Worm (Caenorhabditis elegans): ENCODE data around the gene F19G12.4.

F19G12.4 gene

ce11 chrX:1446593-1447141, 29.6 kb downstream of the F19G12.4 start, which contains the start of gene zfp-3 (continued):
- peak; percentile 77 for TF ChIP-seq dmd-9 (GFP tag; IDR thresholded peaks at IDR 0.05)
- peak; percentile 81 for TF ChIP-seq lin-1 (GFP tag; IDR thresholded peaks at IDR 0.05)
- TF ChIP-seq lin-38 (GFP tag; IDR thresholded peaks at IDR 0.05): peak; percentile 78
- no peak for TF ChIP-seq nhr-237 (tag; optimal IDR thresholded peaks at IDR 0.05)
- TF ChIP-seq vab-7 (GFP tag; IDR thresholded peaks at IDR 0.05): peak; percentile 43; the same call in 1 of the 2 replicates
- peak; percentile 62 to 79 for TF ChIP-seq daf-16 (GFP tag; optimal IDR thresholded peaks at IDR 0.05)
- peak; percentile 88 for TF ChIP-seq daf-16 (tag; optimal IDR thresholded peaks at IDR 0.05)
- peak; percentile 97 for TF ChIP-seq mep-1 (tag; optimal IDR thresholded peaks at IDR 0.05)
- TF ChIP-seq saeg-2 (GFP tag; IDR thresholded peaks at IDR 0.05): peak; percentile 74; the same call in 1 of the 2 replicates
- peak; percentile 72 for TF ChIP-seq dpl-1 (GFP tag; optimal IDR thresholded peaks at IDR 0.05)
- no peak for TF ChIP-seq F44E2.7 (GFP tag; IDR thresholded peaks at IDR 0.05)
- TF ChIP-seq hlh-30 (tag; optimal IDR thresholded peaks at IDR 0.05; ENCODE audit: insufficient read depth): peak; percentile 99
- 0 out of 2 replicates have a peak, but pooled peaks have one; percentile 31 for TF ChIP-seq Y105C5A.15 (GFP tag; IDR thresholded peaks at IDR 0.05)
- peak; percentile 92 for TF ChIP-seq nhr-6 (tag; optimal IDR thresholded peaks at IDR 0.05)
- no peak for TF ChIP-seq zip-11 (GFP tag; IDR thresholded peaks at IDR 0.05)
- TF ChIP-seq tag-97 (GFP tag; IDR thresholded peaks at IDR 0.05): no peak
- TF ChIP-seq snpc-4 (tag; optimal IDR thresholded peaks at IDR 0.05): no peak
- TF ChIP-seq nhr-42 (GFP tag; IDR thresholded peaks at IDR 0.05): peak; percentile 87; the same call in 1 of the 2 replicates
- TF ChIP-seq jun-1 (tag; optimal IDR thresholded peaks at IDR 0.05): peak; percentile 89

- TF ChIP-seq dve-1 (tag; optimal IDR thresholded peaks at IDR 0.05; ENCODE audit: insufficient read depth) (peak; percentile 59), lsy-2 (tag; optimal IDR thresholded peaks at IDR 0.05) (peak in 1 of 2 experiments; percentile 56), T20F7.1 (GFP tag; optimal IDR thresholded peaks at IDR 0.05) (no peak), nhr-11 (tag; optimal IDR thresholded peaks at IDR 0.05) (peak; percentile 22), lim-7 (GFP tag; IDR thresholded peaks at IDR 0.05) (no peak), hlh-11 (tag; optimal IDR thresholded peaks at IDR 0.05) (peak; percentile 9), ceh-82 (tag; optimal IDR thresholded peaks at IDR 0.05) (no peak), F26F4.8 (GFP tag; conservative IDR thresholded peaks at IDR 0.05) (no peak), mep-1 (tag; optimal IDR thresholded peaks at IDR 0.05) (peak; percentile 62), nhr-111 (GFP tag; optimal IDR thresholded peaks at IDR 0.05) (no peak), mdl-1 (tag; optimal IDR thresholded peaks at IDR 0.05) (peak in 1 of 2 experiments; percentile 18), ceh-44 (GFP tag; IDR thresholded peaks at IDR 0.05) (no peak), mxl-3 (GFP tag; optimal IDR thresholded peaks at IDR 0.05) (peak; percentile 56), ceh-32 (tag; optimal IDR thresholded peaks at IDR 0.05; ENCODE audit: poor library complexity) (no peak), hlh-30 (tag; optimal IDR thresholded peaks at IDR 0.05; ENCODE audit: insufficient read depth) (peak; percentile 57), ceh-62 (tag; optimal IDR thresholded peaks at IDR 0.05) (no peak), nhr-6 (tag; optimal IDR thresholded peaks at IDR 0.05) (peak; percentile 54), unc-62 (GFP tag; optimal IDR thresholded peaks at IDR 0.05 in 1 of 2) (peak in 1 of 2 experiments; percentile 98), unc-62 (tag; optimal IDR thresholded peaks at IDR 0.05) (no peak), daf-16 (GFP tag; optimal IDR thresholded peaks at IDR 0.05) (no peak), daf-16 (tag; optimal IDR thresholded peaks at IDR 0.05) (peak; percentile 14), lin-13 (GFP tag; optimal IDR thresholded peaks at IDR 0.05) (no peak), nhr-28 (tag; optimal IDR thresholded peaks at IDR 0.05) (peak; percentile 41), fkh-10 (GFP tag; optimal IDR thresholded peaks at IDR 0.05) (peak; percentile 4), lin-38 (GFP tag; IDR thresholded peaks at IDR 0.05) (peak; percentile 38), mes-2 (tag; optimal IDR thresholded peaks at IDR 0.05; ENCODE audit: poor library complexity, severe bottlenecking) (peak; percentile 55), dmd-8 (GFP tag; IDR thresholded peaks at IDR 0.05) (no peak), attf-4 (tag; optimal IDR thresholded peaks at IDR 0.05) (no peak), aha-1 (tag) (peak; percentile 94), Y5F2A.4 (GFP tag; optimal IDR thresholded peaks at IDR 0.05) (no peak), hmg-1.1 (GFP tag; IDR thresholded peaks at IDR 0.05) (peak; percentile 61)
Observed at ce11 chrX:1450352-1450818, 33.3 kb downstream of the F19G12.4 start, which contains the start of gene W05H7.1. TSS of gene W05H7.1 (plus strand) at chrX:1450768.
